Fruit fly (Drosophila melanogaster): ENCODE measurements around the gene CG6908.

Gene CG6908

DNA sequence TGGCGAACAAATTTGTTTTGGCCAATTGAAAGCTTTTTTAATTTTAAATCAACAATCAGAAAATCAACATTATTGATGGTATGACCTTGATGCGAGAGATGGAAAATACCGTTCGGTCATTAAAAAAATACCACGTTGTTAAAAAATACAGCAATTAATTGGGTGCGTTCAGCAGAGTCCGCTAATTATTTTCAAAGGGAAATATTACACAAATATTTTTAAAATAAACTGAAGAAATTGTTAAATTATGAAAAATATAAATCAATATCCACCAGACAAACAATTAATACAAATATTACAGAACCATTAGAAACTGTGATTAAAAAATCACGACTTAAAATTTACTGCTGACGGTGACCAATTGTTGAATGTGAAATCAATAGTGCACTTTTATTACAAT lies 11.8 kb downstream of the CG6908 start, which contains the start of gene CG18476 (continued):
- TF ChIP-seq E2f1 (GFP tag; IDR thresholded peaks at IDR 0.05) (peak; percentile 95), p53 (GFP tag; optimal IDR thresholded peaks at IDR 0.05) (no peak), CG9817 (tag; optimal IDR thresholded peaks at IDR 0.05) (peak; percentile 92), sqz (GFP tag; optimal IDR thresholded peaks at IDR 0.05) (no peak), tup (GFP tag; optimal IDR thresholded peaks at IDR 0.05) (peak; percentile 24), CG15479 (GFP tag; optimal IDR thresholded peaks at IDR 0.05) (no peak), Awh (GFP tag; IDR thresholded peaks at IDR 0.05) (peak; percentile 94), kay (GFP tag; optimal IDR thresholded peaks at IDR 0.05) (peak; percentile 84), CG11093 (GFP tag; IDR thresholded peaks at IDR 0.05) (peak; percentile 86), CG14710 (tag; optimal IDR thresholded peaks at IDR 0.05) (peak; percentile 94), E2f2 (GFP tag; IDR thresholded peaks at IDR 0.05) (peak; percentile 74), CG13424 (tag; optimal IDR thresholded peaks at IDR 0.05) (peak; percentile 95), pnt (GFP tag; optimal IDR thresholded peaks at IDR 0.05) (peak; percentile 37), CG3995 (GFP tag; optimal IDR thresholded peaks at IDR 0.05) (peak; percentile 98), CG34376 (GFP tag; optimal IDR thresholded peaks at IDR 0.05) (peak; percentile 75), MBD-R2 (GFP tag; IDR thresholded peaks at IDR 0.05) (peak; percentile 90), ara (GFP tag; IDR thresholded peaks at IDR 0.05) (peak; percentile 91), gfzf (GFP tag; optimal IDR thresholded peaks at IDR 0.05) (peak; percentile 75), dati (GFP tag; IDR thresholded peaks at IDR 0.05) (peak; percentile 35; the same call in 1 of the 2 replicates), CG1792 (GFP tag; optimal IDR thresholded peaks at IDR 0.05) (peak; percentile 39), sens (GFP tag) (peak; percentile 96), CHES-1-like (GFP tag; optimal IDR thresholded peaks at IDR 0.05) (peak; percentile 52), CG8478 (optimal IDR thresholded peaks at IDR 0.05) (no peak), nerfin-2 (GFP tag; IDR thresholded peaks at IDR 0.05; ENCODE audit: partially characterized antibody) (no peak), CG17612 (GFP tag; IDR thresholded peaks at IDR 0.05) (peak; percentile 89), Side (GFP tag; optimal IDR thresholded peaks at IDR 0.05) (peak; percentile 38), bsh (GFP tag; optimal IDR thresholded peaks at IDR 0.05) (peak; percentile 2 to 93), jumu (GFP tag; optimal IDR thresholded peaks at IDR 0.05) (peak; percentile 50), aop (GFP tag; IDR thresholded peaks at IDR 0.05) (no peak), bab2 (GFP tag; optimal IDR thresholded peaks at IDR 0.05) (peak; percentile 76), odd (GFP tag; optimal IDR thresholded peaks at IDR 0.05) (peak; percentile 74), Pdp1 (GFP tag; optimal IDR thresholded peaks at IDR 0.05) (peak; percentile 78 to 83), Dbx (GFP tag; IDR thresholded peaks at IDR 0.05) (peak; percentile 91), grau (tag; optimal IDR thresholded peaks at IDR 0.05) (peak; percentile 94), CG31365 (tag; optimal IDR thresholded peaks at IDR 0.05) (peak; percentile 32), abd-A (tag; optimal IDR thresholded peaks at IDR 0.05) (no peak), CG17802 (tag; optimal IDR thresholded peaks at IDR 0.05) (peak; percentile 79), schlank (tag; optimal IDR thresholded peaks at IDR 0.05) (peak; percentile 60), zf30C (GFP tag; optimal IDR thresholded peaks at IDR 0.05) (no peak), corto (GFP tag; optimal IDR thresholded peaks at IDR 0.05) (peak; percentile 57), CG14014 (GFP tag; IDR thresholded peaks at IDR 0.05) (peak; percentile 94), ash1 (GFP tag; optimal IDR thresholded peaks at IDR 0.05) (no peak), HLH4C (GFP tag; IDR thresholded peaks at IDR 0.05; ENCODE audit: partially characterized antibody) (no peak), fru (optimal IDR thresholded peaks at IDR 0.05) (no peak), NC2α (GFP tag; optimal IDR thresholded peaks at IDR 0.05) (peak; percentile 53), Dfd (GFP tag; optimal IDR thresholded peaks at IDR 0.05) (no peak), hkb (optimal IDR thresholded peaks at IDR 0.05) (no peak), hkb (GFP tag; IDR thresholded peaks at IDR 0.05) (peak; percentile 94), kni (GFP tag; optimal IDR thresholded peaks at IDR 0.05) (peak; percentile 26), unc-4 (GFP tag; IDR thresholded peaks at IDR 0.05; ENCODE audit: partially characterized antibody) (no peak), chinmo (GFP tag; IDR thresholded peaks at IDR 0.05; ENCODE audit: partially characterized antibody) (no peak), CG2875 (GFP tag; optimal IDR thresholded peaks at IDR 0.05) (peak; percentile 52)
